Fruit fly (Drosophila melanogaster): ENCODE data around the gene dnk.

Gene dnk

DNA sequence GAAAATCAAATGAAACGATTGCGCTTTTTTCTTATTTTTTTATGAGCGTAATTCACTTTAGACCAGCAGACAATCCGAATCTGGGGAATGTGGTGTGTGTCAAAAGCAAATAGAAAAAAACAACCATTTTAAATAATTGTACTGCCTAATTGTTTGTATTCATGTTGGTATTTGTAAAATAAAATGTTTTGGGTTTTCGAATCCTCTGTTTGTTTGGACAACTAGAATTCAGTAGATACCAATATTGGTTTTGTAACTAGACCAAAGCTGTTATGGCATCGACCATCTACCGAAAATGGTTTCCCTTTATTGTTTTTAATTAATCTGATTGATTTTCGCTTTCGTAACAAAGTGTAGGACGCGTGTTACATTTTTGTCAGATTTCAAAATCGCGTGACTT, 30.1 kb downstream of the dnk start (continued):
- TF ChIP-seq NK7.1 (GFP tag; optimal IDR thresholded peaks at IDR 0.05) = peak; percentile 22
- no peak for TF ChIP-seq Antp (GFP tag; optimal IDR thresholded peaks at IDR 0.05)
- peak; percentile 9 for TF ChIP-seq CG11504 (tag; optimal IDR thresholded peaks at IDR 0.05)
- TF ChIP-seq Rfx (GFP tag; IDR thresholded peaks at IDR 0.05) = peak; percentile 36; the same call in 1 of the 2 replicates
- TF ChIP-seq Fer3 (tag; optimal IDR thresholded peaks at IDR 0.05) = peak; percentile 47
- TF ChIP-seq CG1603 (tag; optimal IDR thresholded peaks at IDR 0.05) = peak; percentile 15
- TF ChIP-seq peb (GFP tag; IDR thresholded peaks at IDR 0.05) = peak; percentile 26; the same call in 1 of the 2 replicates
- peak; percentile 39 for TF ChIP-seq Asciz (GFP tag; optimal IDR thresholded peaks at IDR 0.05)
- TF ChIP-seq CG8290 (GFP tag; optimal IDR thresholded peaks at IDR 0.05) = no peak
- peak in 1 of 2 experiments; percentile 44 for TF ChIP-seq CG8290 (tag; optimal IDR thresholded peaks at IDR 0.05)
- TF ChIP-seq bcd (GFP tag; optimal IDR thresholded peaks at IDR 0.05) = peak; percentile 2
- peak; percentile 62 for TF ChIP-seq bab2 (GFP tag; optimal IDR thresholded peaks at IDR 0.05)
- TF ChIP-seq CG18599 (GFP tag; optimal IDR thresholded peaks at IDR 0.05) = peak; percentile 23
- peak; percentile 52 for TF ChIP-seq PHDP (tag; optimal IDR thresholded peaks at IDR 0.05)
- no peak for TF ChIP-seq HLH3B (GFP tag; IDR thresholded peaks at IDR 0.05)
- peak; percentile 9 for TF ChIP-seq CG15514 (GFP tag; optimal IDR thresholded peaks at IDR 0.05)
- no peak for TF ChIP-seq CG7372 (GFP tag; IDR thresholded peaks at IDR 0.05)
- no peak for TF ChIP-seq CG6654 (GFP tag; optimal IDR thresholded peaks at IDR 0.05)
- TF ChIP-seq CG15696 (tag; optimal IDR thresholded peaks at IDR 0.05) = peak; percentile 59
- TF ChIP-seq CHES-1-like (GFP tag; optimal IDR thresholded peaks at IDR 0.05) = no peak
- no peak for TF ChIP-seq Atf3 (GFP tag; optimal IDR thresholded peaks at IDR 0.05)
- TF ChIP-seq sc (optimal IDR thresholded peaks at IDR 0.05) = no peak
- no peak for TF ChIP-seq sc (GFP tag; optimal IDR thresholded peaks at IDR 0.05)
- no peak for TF ChIP-seq nerfin-2 (GFP tag; IDR thresholded peaks at IDR 0.05; ENCODE audit: partially characterized antibody)
- TF ChIP-seq CG9932 (GFP tag; IDR thresholded peaks at IDR 0.05) = no peak
- no peak for TF ChIP-seq Bteb2 (GFP tag; optimal IDR thresholded peaks at IDR 0.05)
- TF ChIP-seq Max (GFP tag; optimal IDR thresholded peaks at IDR 0.05) = peak; percentile 7
- TF ChIP-seq grn (GFP tag; optimal IDR thresholded peaks at IDR 0.05) = peak; percentile 1

DNA sequence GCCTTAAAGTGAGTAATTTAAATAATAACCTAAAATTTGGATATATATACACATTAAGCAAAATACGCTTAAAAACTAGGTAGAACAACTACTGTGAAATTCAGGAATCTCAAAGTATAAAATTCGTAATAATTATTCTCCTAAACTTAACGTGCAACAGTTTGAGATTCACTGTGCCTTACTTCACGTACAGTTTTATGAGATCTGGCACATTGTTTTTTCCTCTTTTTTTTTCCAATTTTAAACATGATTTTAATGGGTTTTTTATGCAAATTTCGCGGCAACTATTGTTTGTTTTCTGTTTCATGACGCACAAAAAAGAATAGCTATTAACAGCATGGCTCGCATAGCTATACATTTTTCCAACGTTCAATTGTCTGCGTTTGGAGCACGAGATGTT, 31.1 kb downstream of the dnk start:
- no peak for TF ChIP-seq Poxn (GFP tag; IDR thresholded peaks at IDR 0.05)
- peak; percentile 0 for TF ChIP-seq sqz (GFP tag; optimal IDR thresholded peaks at IDR 0.05)
- TF ChIP-seq cad (GFP tag; optimal IDR thresholded peaks at IDR 0.05) = peak; percentile 67
- no peak for TF ChIP-seq Dip3 (GFP tag; optimal IDR thresholded peaks at IDR 0.05)
- peak; percentile 92 for TF ChIP-seq CG11504 (tag; optimal IDR thresholded peaks at IDR 0.05)
- TF ChIP-seq eyg (GFP tag; optimal IDR thresholded peaks at IDR 0.05) = no peak
- TF ChIP-seq CG6654 (GFP tag; optimal IDR thresholded peaks at IDR 0.05) = peak; percentile 96
- no peak for TF ChIP-seq luna (GFP tag; optimal IDR thresholded peaks at IDR 0.05)
- TF ChIP-seq D19A (tag; optimal IDR thresholded peaks at IDR 0.05) = no peak
- TF ChIP-seq amos (GFP tag; IDR thresholded peaks at IDR 0.05; ENCODE audit: partially characterized antibody) = peak; percentile 9; the same call in 1 of the 2 replicates
- no peak for TF ChIP-seq maf-S (GFP tag; optimal IDR thresholded peaks at IDR 0.05)
- TF ChIP-seq grn (GFP tag; optimal IDR thresholded peaks at IDR 0.05) = no peak

dm6 chr3R:19014027-19014426, 33.2 kb downstream of the dnk start:
- TF ChIP-seq tin (GFP tag; optimal IDR thresholded peaks at IDR 0.05) (no peak), CG11504 (tag; optimal IDR thresholded peaks at IDR 0.05) (peak; percentile 100), amos (GFP tag; IDR thresholded peaks at IDR 0.05; ENCODE audit: partially characterized antibody) (no peak; the same call in 1 of the 2 replicates), gro (GFP tag; optimal IDR thresholded peaks at IDR 0.05) (no peak), zf30C (GFP tag; optimal IDR thresholded peaks at IDR 0.05) (no peak), Fer3 (tag; optimal IDR thresholded peaks at IDR 0.05) (no peak), CG10565 (GFP tag; optimal IDR thresholded peaks at IDR 0.05) (no peak), CkIIα-i1 (GFP tag; IDR thresholded peaks at IDR 0.05) (no peak), pita (GFP tag; optimal IDR thresholded peaks at IDR 0.05) (peak; percentile 56), CG2199 (GFP tag; IDR thresholded peaks at IDR 0.05) (peak; percentile 81; the same call in 1 of the 3 replicates), Optix (GFP tag; IDR thresholded peaks at IDR 0.05) (no peak), B-H2 (GFP tag; optimal IDR thresholded peaks at IDR 0.05) (no peak), cg (GFP tag; optimal IDR thresholded peaks at IDR 0.05) (peak; percentile 63), crol (GFP tag; IDR thresholded peaks at IDR 0.05) (peak; percentile 19; the same call in 1 of the 2 replicates), CG15514 (GFP tag; optimal IDR thresholded peaks at IDR 0.05) (peak; percentile 18), Dref (GFP tag; IDR thresholded peaks at IDR 0.05) (no peak), p53 (GFP tag; optimal IDR thresholded peaks at IDR 0.05) (no peak), CG3847 (GFP tag; IDR thresholded peaks at IDR 0.05) (no peak)

Data from whole organism, embryonic.